Worm (Caenorhabditis elegans) whole organism, young adult: ENCODE results near the gene ndua-7.

Experiments used
- B0035.1 ChIP-seq: sonication (generic microtip); optimal IDR thresholded peaks from 2 replicates; lab custom pipeline; 2016; ENCODE audit warnings: missing genetic modification characterization, mild to moderate bottlenecking, missing compliant biosample characterization, missing genotype, missing genetic modification reagents
- C06A6.2 ChIP-seq: fragments of 200-800 bp; sonication (Bioruptor generic); conservative IDR thresholded peaks from 2 replicates; pipeline ENCODE4 v1.3.6; 2022; ENCODE audit warnings: missing genetic modification characterization, missing compliant biosample characterization
- F10E7.11 ChIP-seq: sonication (generic microtip); optimal IDR thresholded peaks from 2 replicates; lab custom pipeline; 2017; ENCODE audit warnings: mild to moderate bottlenecking, missing genetic modification characterization, moderate library complexity, missing compliant biosample characterization
- F37B4.10 ChIP-seq: fragments of 200-800 bp; sonication (Bioruptor generic); IDR thresholded peaks from 2 replicates; pipeline ENCODE4 v1.3.6; 2022; ENCODE audit warnings: missing genetic modification characterization, missing compliant biosample characterization
- F39B2.1 ChIP-seq: fragments of 200-800 bp; sonication (Bioruptor generic); IDR thresholded peaks from 2 replicates; pipeline ENCODE4 v1.3.6; 2022; ENCODE audit warnings: missing genetic modification reagents, missing genetic modification characterization, missing compliant biosample characterization
- F57A8.1 ChIP-seq: fragments of 200-800 bp; sonication (Bioruptor generic); optimal IDR thresholded peaks from 2 replicates; lab custom pipeline; 2018; ENCODE audit warnings: mild to moderate bottlenecking, missing genetic modification characterization, moderate library complexity, missing compliant biosample characterization
- K11D2.4 ChIP-seq: fragments of 200-800 bp; sonication (Bioruptor generic); IDR thresholded peaks from 2 replicates; pipeline ENCODE4 v1.3.6; 2022; ENCODE audit warnings: missing genetic modification reagents, missing genetic modification characterization, missing compliant biosample characterization
- Y53G8AR.9 ChIP-seq: fragments of 200-800 bp; sonication (Bioruptor generic); conservative IDR thresholded peaks from 2 replicates; pipeline ENCODE4 v1.3.6; 2022; ENCODE audit warnings: missing genetic modification reagents, missing genetic modification characterization, missing compliant biosample characterization
- Y67H2A.10 ChIP-seq: fragments of 200-800 bp; sonication (Bioruptor generic); conservative IDR thresholded peaks from 2 replicates; pipeline ENCODE4 v1.3.6; 2022; ENCODE audit warnings: missing genetic modification reagents, missing genetic modification characterization, missing compliant biosample characterization
- Y79H2A.3 ChIP-seq: fragments of 200-800 bp; sonication (Bioruptor generic); conservative IDR thresholded peaks from 2 replicates; pipeline ENCODE4 v1.3.6; 2022; ENCODE audit warnings: missing genetic modification reagents, missing genetic modification characterization, missing compliant biosample characterization
- ZK185.1 ChIP-seq: sonication (generic microtip); optimal IDR thresholded peaks from 2 replicates; lab custom pipeline; 2016; ENCODE audit warnings: mild to moderate bottlenecking, missing genetic modification characterization, missing compliant biosample characterization; ENCODE audit not compliant: poor library complexity, severe bottlenecking
- aptf-2 ChIP-seq: fragments of 200-800 bp; sonication (Bioruptor generic); conservative IDR thresholded peaks from 2 replicates; pipeline ENCODE4 v1.3.6; 2022; ENCODE audit warnings: missing genetic modification reagents, missing genetic modification characterization, missing compliant biosample characterization
- aptf-3 ChIP-seq: fragments of 200-800 bp; sonication (Bioruptor generic); IDR thresholded peaks from 2 replicates; pipeline ENCODE4 v1.3.6; 2022; ENCODE audit warnings: missing genetic modification characterization, missing compliant biosample characterization
- atf-7 ChIP-seq: sonication (generic microtip); optimal IDR thresholded peaks from 2 replicates; lab custom pipeline; 2017; ENCODE audit warnings: mild to moderate bottlenecking, missing genetic modification characterization, missing compliant biosample characterization
- cebp-2 ChIP-seq: fragments of 200-800 bp; sonication (Bioruptor generic); IDR thresholded peaks from 2 replicates; pipeline ENCODE4 v1.3.6; 2022; ENCODE audit warnings: missing genetic modification characterization, missing compliant biosample characterization
- ceh-100 ChIP-seq: fragments of 200-800 bp; sonication (Bioruptor generic); IDR thresholded peaks from 2 replicates; pipeline ENCODE4 v1.3.6; 2022; ENCODE audit warnings: missing genetic modification reagents, missing genetic modification characterization, missing compliant biosample characterization
- ceh-40 ChIP-seq: fragments of 200-800 bp; sonication (Bioruptor generic); IDR thresholded peaks from 2 replicates; pipeline ENCODE4 v1.3.6; 2022; ENCODE audit warnings: missing genetic modification characterization, missing compliant biosample characterization
- die-1 ChIP-seq: sonication (generic microtip); optimal IDR thresholded peaks from 2 replicates; lab custom pipeline; 2016; ENCODE audit warnings: missing genotype, mild to moderate bottlenecking, missing genetic modification characterization, missing compliant biosample characterization
- dox-1 ChIP-seq: fragments of 200-800 bp; sonication (Bioruptor generic); IDR thresholded peaks from 2 replicates; pipeline ENCODE4 v1.3.6; 2022; ENCODE audit warnings: missing genetic modification reagents, missing genetic modification characterization, missing compliant biosample characterization
- dpl-1 ChIP-seq: fragments of 150-350 bp; optimal IDR thresholded peaks from 2 replicates; lab custom pipeline; 2014; ENCODE audit warnings: missing biosample characterization, missing genetic modification reagents, missing genetic modification characterization
- egrh-3 ChIP-seq: fragments of 200-800 bp; sonication (Bioruptor generic); IDR thresholded peaks from 2 replicates; pipeline ENCODE4 v1.3.6; 2022; ENCODE audit warnings: missing genetic modification reagents, missing genetic modification characterization, missing compliant biosample characterization
- hmg-20 ChIP-seq: fragments of 200-800 bp; sonication (Bioruptor generic); IDR thresholded peaks from 2 replicates; pipeline ENCODE4 v1.3.6; 2022; ENCODE audit warnings: missing genetic modification reagents, missing genetic modification characterization, missing compliant biosample characterization
- lin-40 ChIP-seq: sonication (generic microtip); optimal IDR thresholded peaks from 2 replicates; lab custom pipeline; 2016; ENCODE audit warnings: missing genetic modification characterization, mild to moderate bottlenecking, missing compliant biosample characterization, missing genotype, missing genetic modification reagents
- lin-54 ChIP-seq: fragments of 200-800 bp; sonication (Bioruptor generic); optimal IDR thresholded peaks from 2 replicates; lab custom pipeline; 2018; ENCODE audit warnings: mild to moderate bottlenecking, missing genetic modification characterization, missing compliant biosample characterization
- lir-1 ChIP-seq: fragments of 200-800 bp; sonication (Bioruptor generic); conservative IDR thresholded peaks from 2 replicates; pipeline ENCODE4 v1.3.6; 2022; ENCODE audit warnings: missing genetic modification reagents, missing genetic modification characterization, missing compliant biosample characterization
- madf-8 ChIP-seq: fragments of 200-800 bp; sonication (Bioruptor generic); conservative IDR thresholded peaks from 2 replicates; pipeline ENCODE4 v1.3.6; 2022; ENCODE audit warnings: missing genetic modification reagents, missing genetic modification characterization, missing compliant biosample characterization
- mes-4 ChIP-seq: sonication (generic microtip); optimal IDR thresholded peaks from 2 replicates; lab custom pipeline; 2016; ENCODE audit warnings: missing genotype, missing genetic modification characterization, missing compliant biosample characterization
- nhr-27 ChIP-seq: fragments of 200-800 bp; sonication (Bioruptor generic); optimal IDR thresholded peaks from 2 replicates; lab custom pipeline; 2018; ENCODE audit warnings: mild to moderate bottlenecking, missing genetic modification characterization, moderate library complexity, missing compliant biosample characterization
- nhr-90 ChIP-seq: sonication (generic microtip); optimal IDR thresholded peaks from 2 replicates; lab custom pipeline; 2016; ENCODE audit warnings: missing genotype, mild to moderate bottlenecking, missing genetic modification characterization, missing compliant biosample characterization
- rec-8 ChIP-seq, 2 experiments: sonication (generic microtip); optimal IDR thresholded peaks; 2 replicates each; lab custom pipeline; 2016; ENCODE audit warnings: mild to moderate bottlenecking in 2 of 2, missing genetic modification characterization in 2 of 2, missing genetic modification reagents in 2 of 2, missing genotype in 2 of 2, missing biosample characterization in 1 of 2, missing compliant biosample characterization in 1 of 2, moderate library complexity in 1 of 2
- repo-1 ChIP-seq: sonication (generic microtip); optimal IDR thresholded peaks from 2 replicates; lab custom pipeline; 2017; ENCODE audit warnings: mild to moderate bottlenecking, missing genetic modification characterization, missing compliant biosample characterization
- sptf-2 ChIP-seq: fragments of 200-800 bp; sonication (Bioruptor generic); optimal IDR thresholded peaks from 2 replicates; lab custom pipeline; 2018; ENCODE audit warnings: mild to moderate bottlenecking, missing genetic modification characterization, missing compliant biosample characterization
- tlf-1 ChIP-seq: fragments of 200-800 bp; sonication (Bioruptor generic); optimal IDR thresholded peaks from 2 replicates; lab custom pipeline; 2018; ENCODE audit warnings: mild to moderate bottlenecking, missing genetic modification characterization, missing compliant biosample characterization
- unc-62 ChIP-seq: fragments of 150-350 bp; optimal IDR thresholded peaks from 2 replicates; lab custom pipeline; 2014; ENCODE audit warnings: missing biosample characterization, missing genetic modification reagents, missing genetic modification characterization
- zfh-2 ChIP-seq: fragments of 200-800 bp; sonication (Bioruptor generic); conservative IDR thresholded peaks from 2 replicates; pipeline ENCODE4 v1.3.6; 2022; ENCODE audit warnings: missing genetic modification reagents, missing genetic modification characterization, missing compliant biosample characterization
- zim-3 ChIP-seq: sonication (generic microtip); optimal IDR thresholded peaks from 2 replicates; lab custom pipeline; 2017; ENCODE audit warnings: mild to moderate bottlenecking, missing genetic modification characterization, moderate library complexity, missing compliant biosample characterization
- ztf-28 ChIP-seq: fragments of 200-800 bp; sonication (Bioruptor generic); IDR thresholded peaks from 2 replicates; pipeline ENCODE4 v1.3.6; 2022; ENCODE audit warnings: missing genetic modification reagents, missing genetic modification characterization, missing compliant biosample characterization

The ndua-7 gene

DNA sequence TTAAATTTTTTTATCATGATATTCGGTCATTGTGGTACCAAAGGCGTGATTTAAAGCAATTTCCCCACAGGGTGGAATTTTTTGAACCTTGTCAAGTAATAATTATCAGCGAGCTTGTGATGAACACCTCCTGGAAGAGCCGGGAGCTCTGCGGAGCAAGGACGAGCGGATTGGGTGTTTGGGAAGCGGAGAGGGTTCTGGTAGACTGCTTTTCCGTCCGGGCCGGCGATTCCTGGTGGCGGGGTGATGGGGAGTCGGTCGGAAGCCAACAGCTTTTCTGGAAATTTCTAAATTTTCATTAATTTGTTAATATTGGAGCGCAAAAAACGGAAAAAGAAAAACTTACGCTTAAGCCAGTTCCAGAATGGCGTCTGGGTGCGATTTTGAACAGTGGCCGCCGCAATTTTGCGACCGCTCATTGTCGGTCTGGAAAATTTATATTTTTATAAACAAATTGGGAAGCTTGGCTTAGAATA, at the start of gene ndua-7:
Gene ndua-7 (minus strand): TSS at position 426 of the 476 bp plus-strand sequence.
- TF ChIP-seq cebp-2 (GFP tag; lab: Robert Waterston, UW) (0 out of 2 replicates have a peak, but pooled peaks have one; percentile 15), F57A8.1 (GFP tag; lab: Kevin White, UChicago) (no peak), egrh-3 (GFP tag; lab: Robert Waterston, UW) (peak; percentile 67; the same call in 1 of the 2 replicates), ceh-100 (no peak), ztf-28 (no peak), zfh-2 (GFP tag; lab: Robert Waterston, UW) (peak; percentile 75), madf-8 (GFP tag; lab: Robert Waterston, UW) (no peak), nhr-27 (tag; lab: Kevin White, UChicago) (no peak), lin-40 (tag; lab: Kevin White, UChicago) (no peak), Y79H2A.3 (GFP tag; lab: Robert Waterston, UW) (no peak), F39B2.1 (GFP tag; lab: Robert Waterston, UW) (no peak), ceh-40 (GFP tag; lab: Robert Waterston, UW) (no peak)
- TF ChIP-seq, all 124 proteins: peak for 3

DNA sequence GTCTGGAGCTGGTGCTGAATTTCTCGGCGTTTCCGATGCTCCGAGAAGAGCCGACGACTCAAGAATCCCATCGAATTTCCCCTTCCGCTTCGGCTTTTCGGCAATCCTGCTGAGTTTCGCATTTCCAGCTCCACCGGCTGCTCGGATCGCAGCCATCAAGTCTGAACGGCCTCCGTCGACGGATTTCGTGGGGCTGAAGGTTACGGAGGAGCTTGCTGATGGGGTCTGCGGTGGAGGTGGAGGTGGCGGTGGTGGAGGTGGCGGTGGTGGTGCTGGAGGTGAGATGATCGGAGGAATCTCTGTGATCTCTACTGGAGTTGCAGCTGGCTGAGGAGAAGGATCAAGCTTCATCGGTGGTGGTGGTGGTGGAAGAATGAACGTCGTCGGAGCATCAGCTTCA, 48.6 kb upstream of the ndua-7 start:
- no peak for TF ChIP-seq die-1
- peak; percentile 93 for TF ChIP-seq zfh-2 (GFP tag; lab: Robert Waterston, UW)
- peak; percentile 88 for TF ChIP-seq egrh-3 (GFP tag; lab: Robert Waterston, UW)
- TF ChIP-seq B0035.1 (tag; lab: Kevin White, UChicago) = no peak
- no peak for TF ChIP-seq unc-62 (GFP tag; lab: Kevin White, UChicago)

DNA sequence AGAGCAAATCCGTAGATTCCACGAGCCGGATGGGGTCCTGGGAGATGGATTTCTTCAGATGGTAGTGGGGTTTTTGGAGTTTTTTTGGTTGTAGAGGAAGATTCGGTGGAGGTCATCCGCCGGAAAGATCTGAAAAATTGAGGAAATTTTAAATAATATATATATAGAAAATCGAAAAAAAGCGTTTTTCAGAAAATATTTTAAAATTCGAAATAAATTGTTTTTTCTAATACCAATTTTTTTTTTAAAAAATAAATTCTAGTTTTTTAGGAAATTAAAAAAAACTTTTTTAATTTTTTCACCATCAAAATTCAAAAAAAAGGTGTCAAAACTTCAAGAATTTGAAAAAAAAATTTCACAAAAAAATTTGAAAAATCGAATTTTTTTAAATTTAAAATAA, 46.6 kb upstream of the ndua-7 start, which contains the start of the genes noa-1 and Y48E1B.17:
Gene noa-1 (minus strand): TSS at position 101 of the 400 bp plus-strand sequence.
Gene Y48E1B.17 (minus strand): TSS at position 129 of the 400 bp plus-strand sequence.
- no peak for TF ChIP-seq aptf-2 (GFP tag; lab: Robert Waterston, UW)
- TF ChIP-seq ZK185.1 (tag; lab: Kevin White, UChicago) = no peak
- TF ChIP-seq hmg-20 (GFP tag; lab: Robert Waterston, UW) = no peak
- TF ChIP-seq Y67H2A.10 (GFP tag; lab: Robert Waterston, UW) = no peak
- no peak for TF ChIP-seq lir-1 (GFP tag; lab: Robert Waterston, UW)
- no peak for TF ChIP-seq mes-4
- TF ChIP-seq dox-1 (GFP tag; lab: Robert Waterston, UW) = no peak
- TF ChIP-seq atf-7 (tag; lab: Kevin White, UChicago) = no peak
- TF ChIP-seq F10E7.11 (tag; lab: Kevin White, UChicago) = no peak
- TF ChIP-seq K11D2.4 (GFP tag; lab: Robert Waterston, UW) = no peak
- no peak for TF ChIP-seq rec-8 (tag; optimal IDR thresholded peaks at IDR 0.05; lab: Kevin White, UChicago)
- TF ChIP-seq zim-3 (tag; lab: Kevin White, UChicago) = no peak
- no peak for TF ChIP-seq nhr-90 (tag; lab: Kevin White, UChicago)
- TF ChIP-seq nhr-27 (tag; lab: Kevin White, UChicago) = no peak
- TF ChIP-seq aptf-3 (GFP tag; lab: Robert Waterston, UW) = no peak
- no peak for TF ChIP-seq C06A6.2 (GFP tag; lab: Robert Waterston, UW)
- no peak for TF ChIP-seq ceh-100
- TF ChIP-seq tlf-1 (GFP tag; lab: Kevin White, UChicago) = no peak
- TF ChIP-seq Y53G8AR.9 = no peak
- TF ChIP-seq, all 124 proteins: peak for 0

DNA sequence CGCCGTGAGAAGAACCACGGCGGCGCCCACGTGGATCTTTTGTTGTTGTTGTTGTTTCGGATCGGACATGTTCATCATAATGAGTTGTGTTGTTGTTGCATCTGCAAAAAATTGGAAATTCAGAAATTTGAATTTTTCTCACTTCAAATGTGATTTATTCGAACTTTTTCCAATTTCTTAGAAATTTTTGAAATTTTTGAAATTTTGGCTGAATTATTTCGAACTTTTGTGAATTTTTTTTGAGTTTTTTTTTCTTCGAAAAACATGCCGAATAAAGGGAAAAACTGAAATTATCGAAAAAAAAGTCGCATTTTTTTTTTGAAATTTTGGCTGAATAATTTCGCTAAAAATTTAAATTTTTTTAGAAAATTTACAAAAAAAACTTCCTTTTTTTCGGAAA, 36.7 kb upstream of the ndua-7 start, which contains the start of gene snx-14:
Gene snx-14 (minus strand): TSS at position 101 of the 400 bp plus-strand sequence.
- TF ChIP-seq hmg-20 (GFP tag; lab: Robert Waterston, UW) (no peak), dpl-1 (GFP tag; lab: Kevin White, UChicago) (no peak), lin-54 (GFP tag; lab: Kevin White, UChicago) (no peak), repo-1 (tag; lab: Kevin White, UChicago) (no peak), cebp-2 (GFP tag; lab: Robert Waterston, UW) (no peak), F37B4.10 (no peak), ceh-40 (GFP tag; lab: Robert Waterston, UW) (no peak), nhr-27 (tag; lab: Kevin White, UChicago) (no peak), B0035.1 (tag; lab: Kevin White, UChicago) (no peak), aptf-2 (GFP tag; lab: Robert Waterston, UW) (no peak), sptf-2 (GFP tag; lab: Kevin White, UChicago) (no peak), F57A8.1 (GFP tag; lab: Kevin White, UChicago) (no peak)
